Worm (Caenorhabditis elegans) whole organism, young adult: Measurements from ENCODE around the gene usp-39.

Experiments used
- B0261.1 ChIP-seq: sonication (generic microtip); optimal IDR thresholded peaks from 2 replicates; lab custom pipeline; 2016; ENCODE audit warnings: mild to moderate bottlenecking, missing genetic modification characterization, moderate library complexity, missing compliant biosample characterization
- D2030.7 ChIP-seq: fragments of 200-800 bp; sonication (Bioruptor generic); IDR thresholded peaks from 2 replicates; pipeline ENCODE4 v1.3.6; 2022; ENCODE audit warnings: missing genetic modification reagents, missing genetic modification characterization, missing compliant biosample characterization
- F23B12.7 ChIP-seq: sonication (generic microtip); optimal IDR thresholded peaks from 2 replicates; lab custom pipeline; 2017; ENCODE audit warnings: missing genetic modification characterization, mild to moderate bottlenecking, missing compliant biosample characterization, antibody characterized with exemption, moderate library complexity; ENCODE audit not compliant: insufficient read depth
- F39B2.1 ChIP-seq: fragments of 200-800 bp; sonication (Bioruptor generic); IDR thresholded peaks from 2 replicates; pipeline ENCODE4 v1.3.6; 2022; ENCODE audit warnings: missing genetic modification reagents, missing genetic modification characterization, missing compliant biosample characterization
- F52B5.7 ChIP-seq: sonication (generic microtip); optimal IDR thresholded peaks from 2 replicates; lab custom pipeline; 2016; ENCODE audit warnings: mild to moderate bottlenecking, missing genetic modification characterization, missing compliant biosample characterization
- K11D2.4 ChIP-seq: fragments of 200-800 bp; sonication (Bioruptor generic); IDR thresholded peaks from 2 replicates; pipeline ENCODE4 v1.3.6; 2022; ENCODE audit warnings: missing genetic modification reagents, missing genetic modification characterization, missing compliant biosample characterization
- K12H6.12 ChIP-seq: fragments of 200-800 bp; sonication (Bioruptor generic); optimal IDR thresholded peaks from 2 replicates; lab custom pipeline; 2018; ENCODE audit warnings: mild to moderate bottlenecking, missing genetic modification characterization, missing compliant biosample characterization
- T07F8.4 ChIP-seq: sonication (generic microtip); optimal IDR thresholded peaks from 2 replicates; lab custom pipeline; 2016; ENCODE audit warnings: mild to moderate bottlenecking, missing genetic modification characterization, moderate library complexity, missing compliant biosample characterization
- Y95B8A.8 ChIP-seq: fragments of 200-800 bp; sonication (Bioruptor generic); IDR thresholded peaks from 2 replicates; pipeline ENCODE4 v1.3.6; 2022; ENCODE audit warnings: missing genetic modification reagents, missing genetic modification characterization, missing compliant biosample characterization
- ZK185.1 ChIP-seq: sonication (generic microtip); optimal IDR thresholded peaks from 2 replicates; lab custom pipeline; 2016; ENCODE audit warnings: mild to moderate bottlenecking, missing genetic modification characterization, missing compliant biosample characterization; ENCODE audit not compliant: poor library complexity, severe bottlenecking
- akir-1 ChIP-seq: fragments of 200-800 bp; sonication (Bioruptor generic); optimal IDR thresholded peaks from 2 replicates; lab custom pipeline; 2018; ENCODE audit warnings: mild to moderate bottlenecking, missing genetic modification characterization, moderate library complexity, missing compliant biosample characterization
- aptf-2 ChIP-seq: fragments of 200-800 bp; sonication (Bioruptor generic); conservative IDR thresholded peaks from 2 replicates; pipeline ENCODE4 v1.3.6; 2022; ENCODE audit warnings: missing genetic modification reagents, missing genetic modification characterization, missing compliant biosample characterization
- atf-7 ChIP-seq: sonication (generic microtip); optimal IDR thresholded peaks from 2 replicates; lab custom pipeline; 2017; ENCODE audit warnings: mild to moderate bottlenecking, missing genetic modification characterization, missing compliant biosample characterization
- athp-1 ChIP-seq: sonication (generic microtip); optimal IDR thresholded peaks from 2 replicates; lab custom pipeline; 2017; ENCODE audit warnings: mild to moderate bottlenecking, missing genetic modification characterization, missing compliant biosample characterization
- attf-3 ChIP-seq: fragments of 200-800 bp; sonication (Bioruptor generic); conservative IDR thresholded peaks from 2 replicates; pipeline ENCODE4 v1.3.6; 2022; ENCODE audit warnings: missing genetic modification reagents, missing genetic modification characterization, missing compliant biosample characterization
- cebp-1 ChIP-seq, 2 experiments: fragments of 200-800 bp in 1 of 2; sonication (Bioruptor generic) in 1 of 2; sonication (generic microtip) in 1 of 2; IDR thresholded peaks in 1 of 2; optimal IDR thresholded peaks in 1 of 2; 2 replicates each; pipeline versions ENCODE4 v1.3.6 to Lab custom; 2017 to 2022; ENCODE audit warnings: missing compliant biosample characterization in 2 of 2, missing genetic modification characterization in 2 of 2, mild to moderate bottlenecking in 1 of 2, missing genetic modification reagents in 1 of 2, moderate library complexity in 1 of 2
- cebp-2 ChIP-seq: fragments of 200-800 bp; sonication (Bioruptor generic); IDR thresholded peaks from 2 replicates; pipeline ENCODE4 v1.3.6; 2022; ENCODE audit warnings: missing genetic modification characterization, missing compliant biosample characterization
- chd-7 ChIP-seq: sonication (generic microtip); optimal IDR thresholded peaks from 2 replicates; lab custom pipeline; 2016; ENCODE audit warnings: mild to moderate bottlenecking, missing genetic modification characterization, moderate library complexity, missing compliant biosample characterization
- dpl-1 ChIP-seq: fragments of 150-350 bp; optimal IDR thresholded peaks from 2 replicates; lab custom pipeline; 2014; ENCODE audit warnings: missing biosample characterization, missing genetic modification reagents, missing genetic modification characterization
- efl-1 ChIP-seq: fragments of 150-350 bp; optimal IDR thresholded peaks from 2 replicates; lab custom pipeline; 2014; ENCODE audit warnings: missing biosample characterization, missing genetic modification reagents, missing genetic modification characterization
- egrh-3 ChIP-seq: fragments of 200-800 bp; sonication (Bioruptor generic); IDR thresholded peaks from 2 replicates; pipeline ENCODE4 v1.3.6; 2022; ENCODE audit warnings: missing genetic modification reagents, missing genetic modification characterization, missing compliant biosample characterization
- fkh-3 ChIP-seq: sonication (generic microtip); optimal IDR thresholded peaks from 2 replicates; lab custom pipeline; 2016; ENCODE audit warnings: mild to moderate bottlenecking, missing genetic modification characterization, missing compliant biosample characterization
- him-1 ChIP-seq: sonication (generic microtip); optimal IDR thresholded peaks from 2 replicates; lab custom pipeline; 2016; ENCODE audit warnings: missing genotype, missing genetic modification reagents, missing genetic modification characterization, missing compliant biosample characterization
- lag-1 ChIP-seq: fragments of 200-800 bp; sonication (Bioruptor generic); IDR thresholded peaks from 2 replicates; pipeline ENCODE4 v1.3.6; 2022; ENCODE audit warnings: missing genetic modification reagents, missing genetic modification characterization, missing compliant biosample characterization
- lin-40 ChIP-seq: sonication (generic microtip); optimal IDR thresholded peaks from 2 replicates; lab custom pipeline; 2016; ENCODE audit warnings: missing genetic modification characterization, mild to moderate bottlenecking, missing compliant biosample characterization, missing genotype, missing genetic modification reagents
- lin-54 ChIP-seq: fragments of 200-800 bp; sonication (Bioruptor generic); optimal IDR thresholded peaks from 2 replicates; lab custom pipeline; 2018; ENCODE audit warnings: mild to moderate bottlenecking, missing genetic modification characterization, missing compliant biosample characterization
- madf-8 ChIP-seq: fragments of 200-800 bp; sonication (Bioruptor generic); conservative IDR thresholded peaks from 2 replicates; pipeline ENCODE4 v1.3.6; 2022; ENCODE audit warnings: missing genetic modification reagents, missing genetic modification characterization, missing compliant biosample characterization
- nfya-2 ChIP-seq: fragments of 200-800 bp; sonication (Bioruptor generic); IDR thresholded peaks from 2 replicates; pipeline ENCODE4 v1.3.6; 2022; ENCODE audit warnings: missing genetic modification reagents, missing genetic modification characterization, missing compliant biosample characterization
- nhr-80 ChIP-seq: sonication (generic microtip); optimal IDR thresholded peaks from 2 replicates; lab custom pipeline; 2016; ENCODE audit warnings: missing genetic modification characterization, missing compliant biosample characterization
- rcor-1 ChIP-seq: fragments of 200-800 bp; sonication (Bioruptor generic); IDR thresholded peaks from 2 replicates; pipeline ENCODE4 v1.3.6; 2022; ENCODE audit warnings: missing genetic modification reagents, missing genetic modification characterization, missing compliant biosample characterization
- sdz-38 ChIP-seq: sonication (generic microtip); optimal IDR thresholded peaks from 2 replicates; lab custom pipeline; 2016; ENCODE audit warnings: missing genotype, missing genetic modification characterization, missing compliant biosample characterization
- snpc-3.4 ChIP-seq: sonication (generic microtip); optimal IDR thresholded peaks from 2 replicates; lab custom pipeline; 2017; ENCODE audit warnings: missing genetic modification characterization, mild to moderate bottlenecking, missing compliant biosample characterization, antibody characterized with exemption, moderate library complexity, missing genotype, missing genetic modification reagents
- snpc-4 ChIP-seq, 5 experiments: fragments of 150-350 bp in 1 of 5; sonication (generic microtip) in 4 of 5; optimal IDR thresholded peaks; 2 replicates each; lab custom pipeline; 2014 to 2018; ENCODE audit warnings: missing genetic modification characterization in 5 of 5, missing biosample characterization in 3 of 5, antibody characterized with exemption in 2 of 5, mild to moderate bottlenecking in 2 of 5, missing compliant biosample characterization in 2 of 5, missing genotype in 2 of 5, moderate library complexity in 2 of 5, missing genetic modification reagents in 1 of 5
- tlf-1 ChIP-seq: fragments of 200-800 bp; sonication (Bioruptor generic); optimal IDR thresholded peaks from 2 replicates; lab custom pipeline; 2018; ENCODE audit warnings: mild to moderate bottlenecking, missing genetic modification characterization, missing compliant biosample characterization
- ztf-18 ChIP-seq: sonication (generic microtip); optimal IDR thresholded peaks from 2 replicates; lab custom pipeline; 2016; ENCODE audit warnings: missing genotype, mild to moderate bottlenecking, missing genetic modification characterization, missing compliant biosample characterization
- ztf-28 ChIP-seq: fragments of 200-800 bp; sonication (Bioruptor generic); IDR thresholded peaks from 2 replicates; pipeline ENCODE4 v1.3.6; 2022; ENCODE audit warnings: missing genetic modification reagents, missing genetic modification characterization, missing compliant biosample characterization
- ztf-6 ChIP-seq: fragments of 200-800 bp; sonication (Bioruptor generic); IDR thresholded peaks from 2 replicates; pipeline ENCODE4 v1.3.6; 2022; ENCODE audit warnings: missing genetic modification reagents, missing genetic modification characterization, missing compliant biosample characterization

usp-39 gene

DNA sequence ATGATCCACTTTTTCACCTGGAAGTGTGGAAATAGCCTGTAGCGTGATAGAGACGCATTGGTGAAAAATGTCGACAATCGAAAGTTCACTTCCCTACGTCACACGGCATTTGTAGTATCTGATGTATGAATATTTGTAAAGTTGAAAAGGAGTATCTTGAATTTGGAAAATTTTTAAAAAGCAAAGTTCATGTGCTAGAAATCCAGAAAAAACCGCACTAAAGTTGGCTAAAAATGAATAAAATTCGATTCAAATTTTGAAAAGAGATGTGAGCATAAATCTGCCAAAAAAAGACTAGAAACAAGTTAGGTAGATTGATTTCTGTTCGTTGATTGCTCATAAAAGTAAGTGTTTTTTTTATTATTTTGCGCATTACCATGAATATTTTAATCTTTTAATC, 18.0 kb downstream of the usp-39 start, which contains the start of gene sri-74:
sri-74 (minus strand) TSS at position 101 of the 400 bp plus-strand sequence.
- TF ChIP-seq fkh-3 (tag; lab: Kevin White, UChicago) (no peak), lin-40 (tag; lab: Kevin White, UChicago) (no peak), ztf-28 (GFP tag; lab: Robert Waterston, UW) (no peak), dpl-1 (no peak), K12H6.12 (tag; lab: Kevin White, UChicago) (no peak), athp-1 (tag; lab: Kevin White, UChicago) (no peak), efl-1 (GFP tag; lab: Kevin White, UChicago) (no peak), lin-54 (no peak), D2030.7 (GFP tag; lab: Robert Waterston, UW) (no peak), rcor-1 (no peak), chd-7 (tag; lab: Kevin White, UChicago) (no peak), madf-8 (GFP tag; lab: Robert Waterston, UW) (no peak), ZK185.1 (tag; lab: Kevin White, UChicago) (no peak), cebp-2 (no peak), aptf-2 (GFP tag; lab: Robert Waterston, UW) (no peak)

DNA sequence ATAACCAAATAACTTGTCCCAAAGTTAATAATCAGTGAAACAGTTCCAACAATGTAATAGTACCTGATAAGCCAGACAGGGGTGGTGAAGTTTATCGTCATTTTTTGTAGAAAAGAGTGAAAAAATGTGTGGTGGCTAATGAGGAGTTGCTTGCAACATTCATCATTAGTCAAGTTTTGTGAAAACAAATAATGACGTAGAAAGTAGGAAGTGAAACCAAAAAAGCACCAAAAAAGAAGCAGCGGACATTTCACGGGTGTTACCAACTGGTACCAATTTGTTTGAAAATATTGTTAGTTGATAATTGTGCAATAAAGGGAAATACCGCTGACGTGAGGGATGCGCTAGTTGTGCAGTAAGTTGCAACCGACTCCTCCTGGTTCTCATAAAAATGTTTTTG, 20.4 kb downstream of the usp-39 start, which contains the start of gene sri-36:
sri-36 (minus strand) TSS at position 101 of the 400 bp plus-strand sequence.
- TF ChIP-seq ztf-6 (GFP tag; lab: Robert Waterston, UW) (no peak), sdz-38 (tag; lab: Kevin White, UChicago) (no peak), him-1 (no peak), tlf-1 (GFP tag; lab: Kevin White, UChicago) (no peak), egrh-3 (GFP tag; lab: Robert Waterston, UW) (no peak), attf-3 (GFP tag; lab: Robert Waterston, UW) (no peak), aptf-2 (GFP tag; lab: Robert Waterston, UW) (no peak), nfya-2 (GFP tag; lab: Robert Waterston, UW) (no peak), F23B12.7 (tag; lab: Kevin White, UChicago) (no peak), ztf-18 (no peak), akir-1 (GFP tag; lab: Kevin White, UChicago) (no peak), K11D2.4 (no peak), T07F8.4 (tag; lab: Kevin White, UChicago) (no peak)

DNA sequence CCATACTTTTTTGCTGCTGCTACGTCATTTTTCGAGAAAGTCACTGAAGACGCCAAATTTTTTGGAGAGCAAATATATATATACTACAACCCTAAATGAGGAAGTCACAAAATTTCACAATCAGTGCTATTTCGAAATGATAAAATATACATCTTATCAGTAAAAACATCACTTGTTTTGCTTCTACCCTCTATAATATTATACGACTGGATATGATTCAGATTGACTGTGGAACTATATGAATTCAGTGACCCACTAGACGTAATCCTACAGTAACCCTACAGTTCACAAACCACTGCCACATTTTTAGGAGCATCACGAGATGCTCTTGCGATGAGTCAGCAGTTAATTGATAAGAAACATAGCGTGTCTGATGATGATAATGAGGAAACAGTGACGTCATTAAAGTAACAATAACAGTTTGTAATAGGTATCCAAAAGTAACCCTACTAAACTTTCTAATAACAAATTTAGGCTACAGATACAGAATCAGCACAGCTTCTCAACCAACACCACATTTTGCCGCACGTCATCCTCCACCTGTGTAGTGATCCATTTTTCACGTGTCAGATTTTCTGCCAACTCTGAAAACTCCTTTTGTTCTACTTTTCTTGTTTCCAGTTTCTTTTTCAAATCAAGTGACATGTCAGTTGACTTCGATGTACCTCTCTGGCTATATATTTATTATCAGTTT, 21.9 kb downstream of the usp-39 start, which contains the start of the genes F33H12.7 and sri-39:
F33H12.7 (minus strand) TSS at position 51 of the 694 bp plus-strand sequence.
sri-39 (plus strand) TSS at position 644 of the 694 bp plus-strand sequence.
- TF ChIP-seq nhr-80 (tag; lab: Kevin White, UChicago) (peak; percentile 62), snpc-4 (GFP tag; optimal IDR thresholded peaks at IDR 0.05; lab: Kevin White, UChicago) (no peak), snpc-4 (tag; optimal IDR thresholded peaks at IDR 0.05; lab: Kevin White, UChicago) (no peak), Y95B8A.8 (no peak), F52B5.7 (tag; lab: Kevin White, UChicago) (no peak), cebp-1 (GFP tag; IDR thresholded peaks at IDR 0.05; lab: Robert Waterston, UW) (peak; percentile 38; the same call in 1 of the 2 replicates), cebp-1 (tag; optimal IDR thresholded peaks at IDR 0.05; lab: Kevin White, UChicago) (peak; percentile 83), F39B2.1 (no peak), B0261.1 (no peak), him-1 (no peak), atf-7 (peak; percentile 94), lag-1 (no peak), efl-1 (GFP tag; lab: Kevin White, UChicago) (no peak), egrh-3 (GFP tag; lab: Robert Waterston, UW) (no peak), ztf-28 (GFP tag; lab: Robert Waterston, UW) (no peak), snpc-3.4 (tag; lab: Kevin White, UChicago) (no peak)
